Worm (Caenorhabditis elegans) whole organism, L4/young adult: Measurements from ENCODE around the gene Y25C1A.13.

ENCODE experiments used
- W03F9.2 ChIP-seq: fragments of 150-350 bp; optimal IDR thresholded peaks from 2 replicates; lab custom pipeline; 2014; ENCODE audit warnings: missing biosample characterization, missing genetic modification characterization
- him-1 ChIP-seq: sonication (generic microtip); optimal IDR thresholded peaks from 2 replicates; lab custom pipeline; 2016; ENCODE audit warnings: missing genotype, missing genetic modification reagents, missing genetic modification characterization, missing compliant biosample characterization

- TF ChIP-seq him-1 (tag; lab: Kevin White, UChicago) (no peak), W03F9.2 (tag; lab: Kevin White, UChicago) (no peak)
Measured at ce11 chrII:3113289-3113688, 2.2 kb upstream of the Y25C1A.13 start.
